Fruit fly (Drosophila melanogaster): ENCODE measurements around the gene CG2260.

The CG2260 gene

DNA sequence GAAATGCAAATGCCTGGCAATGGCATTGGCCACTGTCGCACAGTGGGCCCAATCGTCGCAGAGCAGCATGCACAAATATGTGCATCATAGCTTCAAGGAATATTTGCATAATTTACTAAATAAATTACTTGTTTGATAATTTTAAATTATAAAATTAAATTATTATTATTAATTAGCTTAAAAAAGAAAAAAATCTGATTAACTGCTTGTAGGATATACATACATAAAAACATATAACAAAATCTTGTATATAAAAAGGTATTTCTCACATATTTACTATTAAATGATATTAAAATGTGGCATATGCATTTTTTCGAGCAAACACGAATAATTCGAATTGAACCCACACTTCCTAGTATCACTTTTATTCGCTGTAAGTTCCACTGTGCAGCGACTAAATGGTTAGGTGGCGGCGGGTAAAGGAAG, 4.3 kb upstream of the CG2260 start:
- TF ChIP-seq luna (GFP tag; optimal IDR thresholded peaks at IDR 0.05) = no peak
- no peak for TF ChIP-seq Atf-2 (GFP tag; optimal IDR thresholded peaks at IDR 0.05)
- TF ChIP-seq ssp (GFP tag; IDR thresholded peaks at IDR 0.05) = no peak
- TF ChIP-seq ara (GFP tag; IDR thresholded peaks at IDR 0.05) = no peak
- peak; percentile 45; the same call in 1 of the 2 replicates for TF ChIP-seq Xrp1 (GFP tag; IDR thresholded peaks at IDR 0.05)
- TF ChIP-seq CG13894 (tag; optimal IDR thresholded peaks at IDR 0.05) = no peak
- TF ChIP-seq CG2678 (tag; optimal IDR thresholded peaks at IDR 0.05) = peak; percentile 74
- TF ChIP-seq CG10959 (GFP tag; IDR thresholded peaks at IDR 0.05) = no peak
- peak; percentile 47 for TF ChIP-seq az2 (GFP tag; optimal IDR thresholded peaks at IDR 0.05)
- no peak for TF ChIP-seq peb (GFP tag; IDR thresholded peaks at IDR 0.05)
- no peak for TF ChIP-seq ato (GFP tag; IDR thresholded peaks at IDR 0.05; ENCODE audit: partially characterized antibody)
- peak; percentile 24 for TF ChIP-seq CG4820 (GFP tag; optimal IDR thresholded peaks at IDR 0.05)
- TF ChIP-seq PHDP (tag; optimal IDR thresholded peaks at IDR 0.05) = peak; percentile 40
- peak; percentile 83 for TF ChIP-seq Sox100B (GFP tag; optimal IDR thresholded peaks at IDR 0.05)
- TF ChIP-seq CG14667 (GFP tag; IDR thresholded peaks at IDR 0.05) = no peak
- TF ChIP-seq CG12071 (GFP tag; optimal IDR thresholded peaks at IDR 0.05) = no peak
- no peak for TF ChIP-seq CG6175 (GFP tag; IDR thresholded peaks at IDR 0.05)
- no peak for TF ChIP-seq MBD-R2 (GFP tag; IDR thresholded peaks at IDR 0.05)
- TF ChIP-seq D19B (GFP tag; optimal IDR thresholded peaks at IDR 0.05) = no peak
- no peak for TF ChIP-seq CG10543 (GFP tag; optimal IDR thresholded peaks at IDR 0.05)
- TF ChIP-seq CG7928 (GFP tag; optimal IDR thresholded peaks at IDR 0.05) = no peak
- no peak for TF ChIP-seq CHES-1-like (GFP tag; optimal IDR thresholded peaks at IDR 0.05)
- TF ChIP-seq Eip74EF (GFP tag; optimal IDR thresholded peaks at IDR 0.05) = peak in 1 of 2 experiments; percentile 69
- TF ChIP-seq bbx (GFP tag; IDR thresholded peaks at IDR 0.05; ENCODE audit: partially characterized antibody) = no peak
- TF ChIP-seq CG12942 (GFP tag; optimal IDR thresholded peaks at IDR 0.05) = peak; percentile 41
- TF ChIP-seq unc-4 (GFP tag; IDR thresholded peaks at IDR 0.05; ENCODE audit: partially characterized antibody) = no peak
- no peak for TF ChIP-seq corto (GFP tag; optimal IDR thresholded peaks at IDR 0.05)
- TF ChIP-seq Dref (GFP tag; IDR thresholded peaks at IDR 0.05) = no peak
- no peak for TF ChIP-seq CG14860 (GFP tag; IDR thresholded peaks at IDR 0.05; ENCODE audit: partially characterized antibody)
- peak; percentile 72 for TF ChIP-seq Ptx1 (GFP tag; IDR thresholded peaks at IDR 0.05)
- TF ChIP-seq CG8359 (GFP tag; optimal IDR thresholded peaks at IDR 0.05; ENCODE audit: borderline replicate concordance) = no peak
- peak; percentile 60 for TF ChIP-seq D19A (tag; optimal IDR thresholded peaks at IDR 0.05)
- peak; percentile 9 for TF ChIP-seq Six4 (GFP tag; optimal IDR thresholded peaks at IDR 0.05)
- TF ChIP-seq amos (GFP tag; IDR thresholded peaks at IDR 0.05; ENCODE audit: partially characterized antibody) = no peak
- TF ChIP-seq p53 (GFP tag; optimal IDR thresholded peaks at IDR 0.05) = no peak
- no peak for TF ChIP-seq Hr78 (GFP tag; optimal IDR thresholded peaks at IDR 0.05)
- TF ChIP-seq CG2202 (tag; optimal IDR thresholded peaks at IDR 0.05) = no peak
- TF ChIP-seq GATAe (GFP tag; conservative IDR thresholded peaks at IDR 0.05) = no peak
- TF ChIP-seq CG11723 (GFP tag; optimal IDR thresholded peaks at IDR 0.05) = peak; percentile 13
- peak; percentile 7 for TF ChIP-seq trem (tag; optimal IDR thresholded peaks at IDR 0.05)
- peak; percentile 51 for TF ChIP-seq CG2116 (GFP tag; optimal IDR thresholded peaks at IDR 0.05)
- TF ChIP-seq zen (tag; optimal IDR thresholded peaks at IDR 0.05) = peak; percentile 47
- TF ChIP-seq CG30403 (GFP tag; optimal IDR thresholded peaks at IDR 0.05) = peak; percentile 48
- peak; percentile 27 for TF ChIP-seq CG12104 (GFP tag; optimal IDR thresholded peaks at IDR 0.05)
- TF ChIP-seq crol (GFP tag; IDR thresholded peaks at IDR 0.05) = no peak
- TF ChIP-seq Gsc (GFP tag; IDR thresholded peaks at IDR 0.05) = no peak
- TF ChIP-seq CG18619 (GFP tag; optimal IDR thresholded peaks at IDR 0.05) = peak; percentile 33
- TF ChIP-seq Aef1 (GFP tag; IDR thresholded peaks at IDR 0.05) = peak; percentile 24; the same call in 1 of the 3 replicates
- no peak for TF ChIP-seq C15 (GFP tag; IDR thresholded peaks at IDR 0.05)
- TF ChIP-seq mld (GFP tag; IDR thresholded peaks at IDR 0.05; ENCODE audit: partially characterized antibody) = no peak
- no peak for TF ChIP-seq CG17568 (GFP tag; optimal IDR thresholded peaks at IDR 0.05)

Data from whole organism, embryonic.